Worm (Caenorhabditis elegans) whole organism, L1 larva: ENCODE data around the gene fbxb-77.

Experiments used
- nhr-11 ChIP-seq: fragments of 150-350 bp; optimal IDR thresholded peaks from 2 replicates; lab custom pipeline; 2014; ENCODE audit warnings: missing biosample characterization, missing genetic modification characterization
- nhr-12 ChIP-seq: sonication (generic microtip); optimal IDR thresholded peaks from 2 replicates; lab custom pipeline; 2017; ENCODE audit warnings: missing biosample characterization, missing genetic modification characterization

- no peak for TF ChIP-seq nhr-11 (tag; lab: Kevin White, UChicago)
- no peak for TF ChIP-seq nhr-12
Observed at ce11 chrIV:4763844-4764243, 7.9 kb upstream of the fbxb-77 start, which contains the start of gene Y17G9B.2.
